Fruit fly (Drosophila melanogaster): Measurements from ENCODE around the gene DZIP1.

The DZIP1 gene

dm6 chr3R:24525983-24526661 is 11.0 kb downstream of the DZIP1 start:
- TF ChIP-seq psq (optimal IDR thresholded peaks at IDR 0.05) (no peak), pan (optimal IDR thresholded peaks at IDR 0.05) (no peak), EcR (GFP tag; optimal IDR thresholded peaks at IDR 0.05) (no peak), usp (GFP tag; optimal IDR thresholded peaks at IDR 0.05) (no peak), Dll (optimal IDR thresholded peaks at IDR 0.05) (no peak)

dm6 chr3R:24527845-24528244 is 12.8 kb downstream of the DZIP1 start, which contains the start of gene CG6607:
TSS of gene CG6607 (plus strand) at chr3R:24528047.
- TF ChIP-seq EcR (GFP tag; optimal IDR thresholded peaks at IDR 0.05) (no peak), CG8478 (optimal IDR thresholded peaks at IDR 0.05) (no peak), Dll (optimal IDR thresholded peaks at IDR 0.05) (no peak), psq (optimal IDR thresholded peaks at IDR 0.05) (no peak), pan (optimal IDR thresholded peaks at IDR 0.05) (no peak), usp (GFP tag; optimal IDR thresholded peaks at IDR 0.05) (no peak)

dm6 chr3R:24530328-24530727 is 15.2 kb downstream of the DZIP1 start, which contains the start of the genes CG13623 and ana1:
TSS of gene CG13623 (minus strand) at chr3R:24530558.
TSS of gene ana1 (plus strand) at chr3R:24530576.
- TF ChIP-seq usp (GFP tag; optimal IDR thresholded peaks at IDR 0.05), result no peak
- TF ChIP-seq Dll (optimal IDR thresholded peaks at IDR 0.05), result no peak
- TF ChIP-seq psq (optimal IDR thresholded peaks at IDR 0.05), result no peak
- TF ChIP-seq pan (optimal IDR thresholded peaks at IDR 0.05), result no peak
- no peak for TF ChIP-seq EcR (GFP tag; optimal IDR thresholded peaks at IDR 0.05)
- no peak for TF ChIP-seq CG8478 (optimal IDR thresholded peaks at IDR 0.05)

dm6 chr3R:24543033-24543675 is 28.1 kb downstream of the DZIP1 start:
- TF ChIP-seq Dll (optimal IDR thresholded peaks at IDR 0.05) (no peak), EcR (GFP tag; optimal IDR thresholded peaks at IDR 0.05) (no peak), pan (optimal IDR thresholded peaks at IDR 0.05) (no peak), CG8478 (optimal IDR thresholded peaks at IDR 0.05) (no peak), psq (optimal IDR thresholded peaks at IDR 0.05) (no peak), usp (GFP tag; optimal IDR thresholded peaks at IDR 0.05) (no peak)

dm6 chr3R:24543676-24544277 is 28.7 kb downstream of the DZIP1 start, which contains the start of gene Cftr:
TSS of gene Cftr (minus strand) at chr3R:24543914.
- TF ChIP-seq EcR (GFP tag; optimal IDR thresholded peaks at IDR 0.05) (no peak), psq (optimal IDR thresholded peaks at IDR 0.05) (no peak), pan (optimal IDR thresholded peaks at IDR 0.05) (no peak), Dll (optimal IDR thresholded peaks at IDR 0.05) (no peak), usp (GFP tag; optimal IDR thresholded peaks at IDR 0.05) (no peak), CG8478 (optimal IDR thresholded peaks at IDR 0.05) (no peak)

dm6 chr3R:24544388-24544787 is 29.3 kb downstream of the DZIP1 start, which contains the start of gene Esyt2:
TSS of gene Esyt2 (plus strand) at chr3R:24544719.
- TF ChIP-seq Dll (optimal IDR thresholded peaks at IDR 0.05) (no peak), pan (optimal IDR thresholded peaks at IDR 0.05) (no peak), CG8478 (optimal IDR thresholded peaks at IDR 0.05) (no peak), psq (optimal IDR thresholded peaks at IDR 0.05) (no peak), usp (GFP tag; optimal IDR thresholded peaks at IDR 0.05) (no peak), EcR (GFP tag; optimal IDR thresholded peaks at IDR 0.05) (no peak)

dm6 chr3R:24548216-24548615 is 33.1 kb downstream of the DZIP1 start:
- TF ChIP-seq EcR (GFP tag; optimal IDR thresholded peaks at IDR 0.05) (no peak), usp (GFP tag; optimal IDR thresholded peaks at IDR 0.05) (no peak), pan (optimal IDR thresholded peaks at IDR 0.05) (no peak), psq (optimal IDR thresholded peaks at IDR 0.05) (no peak), CG8478 (optimal IDR thresholded peaks at IDR 0.05) (no peak), Dll (optimal IDR thresholded peaks at IDR 0.05) (no peak)

dm6 chr3R:24548832-24549231 is 33.8 kb downstream of the DZIP1 start:
- TF ChIP-seq CG8478 (optimal IDR thresholded peaks at IDR 0.05) (no peak), pan (optimal IDR thresholded peaks at IDR 0.05) (no peak)

dm6 chr3R:24549834-24550233 is 34.8 kb downstream of the DZIP1 start:
- TF ChIP-seq EcR (GFP tag; optimal IDR thresholded peaks at IDR 0.05) (no peak), pan (optimal IDR thresholded peaks at IDR 0.05) (no peak), psq (optimal IDR thresholded peaks at IDR 0.05) (no peak), CG8478 (optimal IDR thresholded peaks at IDR 0.05) (no peak), Dll (optimal IDR thresholded peaks at IDR 0.05) (no peak), usp (GFP tag; optimal IDR thresholded peaks at IDR 0.05) (no peak)

- TF ChIP-seq pan (optimal IDR thresholded peaks at IDR 0.05) (no peak), CG8478 (optimal IDR thresholded peaks at IDR 0.05) (no peak), EcR (GFP tag; optimal IDR thresholded peaks at IDR 0.05) (no peak), psq (optimal IDR thresholded peaks at IDR 0.05) (no peak), usp (GFP tag; optimal IDR thresholded peaks at IDR 0.05) (no peak), Dll (optimal IDR thresholded peaks at IDR 0.05) (no peak)
These were observed 35.8 kb downstream of the DZIP1 start for dm6 chr3R:24550802-24551391.

dm6 chr3R:24555150-24555549 is 40.1 kb downstream of the DZIP1 start:
- TF ChIP-seq EcR (GFP tag; optimal IDR thresholded peaks at IDR 0.05) (no peak), psq (optimal IDR thresholded peaks at IDR 0.05) (no peak), CG8478 (optimal IDR thresholded peaks at IDR 0.05) (no peak), Dll (optimal IDR thresholded peaks at IDR 0.05) (no peak), pan (optimal IDR thresholded peaks at IDR 0.05) (no peak), usp (GFP tag; optimal IDR thresholded peaks at IDR 0.05) (no peak)

dm6 chr3R:24555932-24556331 is 40.9 kb downstream of the DZIP1 start:
- TF ChIP-seq psq (optimal IDR thresholded peaks at IDR 0.05) (no peak), CG8478 (optimal IDR thresholded peaks at IDR 0.05) (no peak), usp (GFP tag; optimal IDR thresholded peaks at IDR 0.05) (no peak), pan (optimal IDR thresholded peaks at IDR 0.05) (no peak), Dll (optimal IDR thresholded peaks at IDR 0.05) (no peak), EcR (GFP tag; optimal IDR thresholded peaks at IDR 0.05) (no peak)

Data from whole organism.